Worm (Caenorhabditis elegans) whole organism, L2 larva: ENCODE measurements around the gene pct-1.

Source experiments
- F13H6.1 ChIP-seq: sonication (generic microtip); optimal IDR thresholded peaks from 2 replicates; lab custom pipeline; 2016; ENCODE audit warnings: missing genetic modification characterization, missing compliant biosample characterization
- Y55F3AM.14 ChIP-seq: fragments of 200-800 bp; sonication (Bioruptor generic); optimal IDR thresholded peaks from 2 replicates; lab custom pipeline; 2018; ENCODE audit warnings: mild to moderate bottlenecking, missing genetic modification characterization, missing compliant biosample characterization
- ZK546.5 ChIP-seq: sonication (generic microtip); optimal IDR thresholded peaks from 2 replicates; lab custom pipeline; 2017; ENCODE audit warnings: missing biosample characterization, missing genetic modification characterization
- alr-1 ChIP-seq: fragments of 150-350 bp; optimal IDR thresholded peaks from 2 replicates; lab custom pipeline; 2014; ENCODE audit warnings: missing biosample characterization, missing genetic modification characterization
- aly-2 ChIP-seq: fragments of 150-350 bp; optimal IDR thresholded peaks from 2 replicates; lab custom pipeline; 2014; ENCODE audit warnings: missing biosample characterization, missing genetic modification characterization
- blmp-1 ChIP-seq: sonication (generic microtip); optimal IDR thresholded peaks from 2 replicates; lab custom pipeline; 2017; ENCODE audit warnings: missing genetic modification characterization, mild to moderate bottlenecking, missing compliant biosample characterization, antibody characterized with exemption, moderate library complexity; ENCODE audit not compliant: insufficient read depth
- ceh-16 ChIP-seq: fragments of 150-350 bp; optimal IDR thresholded peaks from 2 replicates; lab custom pipeline; 2014; ENCODE audit warnings: missing biosample characterization, missing genetic modification characterization
- ceh-82 ChIP-seq: fragments of 150-350 bp; optimal IDR thresholded peaks from 2 replicates; lab custom pipeline; 2014; ENCODE audit warnings: missing biosample characterization, missing genetic modification characterization
- crh-2 ChIP-seq: sonication (generic microtip); optimal IDR thresholded peaks from 2 replicates; lab custom pipeline; 2017; ENCODE audit warnings: missing biosample characterization, missing genetic modification characterization
- dmd-4 ChIP-seq: sonication (generic microtip); optimal IDR thresholded peaks from 2 replicates; lab custom pipeline; 2017; ENCODE audit warnings: missing biosample characterization, missing genetic modification characterization
- egl-27 ChIP-seq: sonication (generic microtip); optimal IDR thresholded peaks from 3 replicates; lab custom pipeline; 2017; ENCODE audit warnings: missing biosample characterization, missing genetic modification reagents, missing genetic modification characterization
- elt-1 ChIP-seq: fragments of 150-350 bp; optimal IDR thresholded peaks from 2 replicates; lab custom pipeline; 2014; ENCODE audit warnings: missing biosample characterization, missing genetic modification characterization
- elt-3 ChIP-seq: sonication (generic microtip); optimal IDR thresholded peaks from 2 replicates; lab custom pipeline; 2017; ENCODE audit warnings: missing biosample characterization, missing genetic modification characterization
- fos-1 ChIP-seq: fragments of 150-350 bp; optimal IDR thresholded peaks from 2 replicates; lab custom pipeline; 2014; ENCODE audit warnings: missing biosample characterization, missing genetic modification characterization
- lin-11 ChIP-seq: fragments of 150-350 bp; sonication (generic microtip); optimal IDR thresholded peaks from 2 replicates; lab custom pipeline; 2014; ENCODE audit warnings: missing biosample characterization, missing genetic modification characterization, inconsistent platforms, mixed read lengths
- lin-13 ChIP-seq: fragments of 150-350 bp; optimal IDR thresholded peaks from 2 replicates; lab custom pipeline; 2014; ENCODE audit warnings: missing biosample characterization, missing genetic modification reagents, missing genetic modification characterization
- lin-39 ChIP-seq: fragments of 150-350 bp; optimal IDR thresholded peaks from 2 replicates; lab custom pipeline; 2014; ENCODE audit warnings: missing biosample characterization, missing genetic modification reagents, missing genetic modification characterization
- lsy-2 ChIP-seq, 2 experiments: fragments of 150-350 bp in 1 of 2; sonication (generic microtip) in 1 of 2; optimal IDR thresholded peaks; 2 replicates each; lab custom pipeline; 2014 to 2017; ENCODE audit warnings: missing biosample characterization in 2 of 2, missing genetic modification characterization in 2 of 2
- mab-5 ChIP-seq: fragments of 150-350 bp; optimal IDR thresholded peaks from 2 replicates; lab custom pipeline; 2014; ENCODE audit warnings: missing biosample characterization, missing genetic modification characterization
- mbf-1 ChIP-seq: sonication (generic microtip); optimal IDR thresholded peaks from 2 replicates; lab custom pipeline; 2017; ENCODE audit warnings: missing biosample characterization, missing genetic modification characterization
- mdl-1 ChIP-seq, 2 experiments: fragments of 150-350 bp in 1 of 2; sonication (generic microtip) in 1 of 2; optimal IDR thresholded peaks; 2 replicates each; lab custom pipeline; 2017; ENCODE audit warnings: missing biosample characterization in 2 of 2, missing genetic modification characterization in 2 of 2
- nhr-11 ChIP-seq: fragments of 150-350 bp; optimal IDR thresholded peaks from 2 replicates; lab custom pipeline; 2014; ENCODE audit warnings: missing biosample characterization, missing genetic modification characterization
- nhr-129 ChIP-seq: fragments of 150-350 bp; optimal IDR thresholded peaks from 2 replicates; lab custom pipeline; 2014; ENCODE audit warnings: missing biosample characterization, missing genetic modification characterization
- nhr-21 ChIP-seq: fragments of 150-350 bp; optimal IDR thresholded peaks from 2 replicates; lab custom pipeline; 2014; ENCODE audit warnings: missing biosample characterization, missing genetic modification characterization
- nhr-237 ChIP-seq: fragments of 150-350 bp; optimal IDR thresholded peaks from 2 replicates; lab custom pipeline; 2014; ENCODE audit warnings: missing biosample characterization, missing genetic modification characterization
- nhr-25 ChIP-seq: fragments of 150-350 bp; sonication (generic microtip); optimal IDR thresholded peaks from 3 replicates; lab custom pipeline; 2014; ENCODE audit warnings: missing biosample characterization, missing genetic modification characterization
- nhr-6 ChIP-seq: fragments of 150-350 bp; optimal IDR thresholded peaks from 2 replicates; lab custom pipeline; 2014; ENCODE audit warnings: missing biosample characterization, missing genetic modification characterization
- nhr-77 ChIP-seq: fragments of 150-350 bp; optimal IDR thresholded peaks from 2 replicates; lab custom pipeline; 2014; ENCODE audit warnings: missing biosample characterization, missing genetic modification characterization
- peb-1 ChIP-seq: fragments of 150-350 bp; optimal IDR thresholded peaks from 2 replicates; lab custom pipeline; 2014; ENCODE audit warnings: missing biosample characterization, missing genetic modification characterization
- sem-4 ChIP-seq: fragments of 150-350 bp; optimal IDR thresholded peaks from 2 replicates; lab custom pipeline; 2014; ENCODE audit warnings: missing biosample characterization, missing genetic modification reagents, missing genetic modification characterization
- skn-1 ChIP-seq: sonication (generic microtip); optimal IDR thresholded peaks from 2 replicates; lab custom pipeline; 2017; ENCODE audit warnings: missing biosample characterization, missing genetic modification characterization
- sma-3 ChIP-seq: sonication (generic microtip); optimal IDR thresholded peaks from 2 replicates; lab custom pipeline; 2016; ENCODE audit warnings: missing genetic modification reagents, missing genetic modification characterization, missing compliant biosample characterization
- sma-9 ChIP-seq, 2 experiments: fragments of 150-350 bp in 1 of 2; sonication (generic microtip) in 1 of 2; optimal IDR thresholded peaks; 2 replicates each; lab custom pipeline; 2014 to 2016; ENCODE audit warnings: missing genetic modification characterization in 2 of 2, mild to moderate bottlenecking in 1 of 2, missing biosample characterization in 1 of 2, missing compliant biosample characterization in 1 of 2, missing genetic modification reagents in 1 of 2, moderate library complexity in 1 of 2
- unc-39 ChIP-seq: fragments of 150-350 bp; optimal IDR thresholded peaks from 2 replicates; lab custom pipeline; 2014; ENCODE audit warnings: missing biosample characterization, missing genetic modification characterization
- unc-55 ChIP-seq: fragments of 150-350 bp; sonication (generic microtip); optimal IDR thresholded peaks from 3 replicates; lab custom pipeline; 2014; ENCODE audit warnings: missing biosample characterization, missing genetic modification reagents, missing genetic modification characterization
- zag-1 ChIP-seq: fragments of 150-350 bp; optimal IDR thresholded peaks from 2 replicates; lab custom pipeline; 2014; ENCODE audit warnings: missing biosample characterization, missing genetic modification characterization
- ztf-1 ChIP-seq: fragments of 200-800 bp; sonication (Bioruptor generic); conservative IDR thresholded peaks from 2 replicates; pipeline ENCODE4 v1.3.6; 2022; ENCODE audit warnings: missing genetic modification characterization, missing compliant biosample characterization
- ztf-11 ChIP-seq: sonication (generic microtip); optimal IDR thresholded peaks from 2 replicates; lab custom pipeline; 2017; ENCODE audit warnings: missing biosample characterization, missing genetic modification characterization
- ztf-4 ChIP-seq: fragments of 150-350 bp; optimal IDR thresholded peaks from 2 replicates; lab custom pipeline; 2014; ENCODE audit warnings: missing biosample characterization, missing genetic modification characterization

Gene pct-1

DNA sequence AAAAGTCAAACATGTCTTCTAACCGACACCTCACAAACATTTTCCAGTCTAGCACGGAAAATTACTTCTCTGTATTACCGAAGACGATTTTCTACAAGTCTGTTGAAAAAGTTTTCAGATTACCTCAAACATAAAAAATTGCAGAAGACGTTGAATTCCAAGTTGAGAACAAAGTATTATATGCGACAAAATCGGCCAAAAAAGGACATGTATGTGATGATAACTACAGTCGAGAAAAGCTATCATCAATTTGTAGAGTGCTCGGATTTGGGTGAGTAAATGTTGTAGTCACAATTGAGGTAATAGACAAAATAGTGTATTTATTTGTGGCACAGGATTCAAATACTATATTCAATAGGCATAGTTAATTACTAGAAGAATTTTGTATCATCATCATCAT is 32.6 kb downstream of the pct-1 start:
- no peak for TF ChIP-seq ztf-1 (GFP tag; lab: Robert Waterston, UW)
- no peak for TF ChIP-seq nhr-11 (tag; lab: Kevin White, UChicago)
- no peak for TF ChIP-seq aly-2 (tag; lab: Kevin White, UChicago)

DNA sequence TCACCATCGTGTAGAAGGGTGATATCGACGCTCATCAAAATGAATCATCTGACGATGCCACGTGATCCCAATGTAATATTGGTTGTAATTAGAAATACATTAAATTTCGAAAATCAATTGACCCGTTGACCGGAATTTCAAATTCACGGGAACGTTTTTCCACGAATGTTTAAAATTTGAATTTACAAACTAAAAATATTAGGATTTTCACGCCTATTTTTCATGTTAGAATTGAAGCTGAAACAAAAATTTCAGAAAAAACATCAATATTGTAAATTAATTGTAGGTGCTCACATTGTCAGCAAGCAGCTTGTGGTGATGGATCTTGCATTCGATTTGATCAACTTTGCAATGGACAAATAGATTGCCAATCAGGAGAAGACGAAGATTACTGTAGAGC is 34.0 kb downstream of the pct-1 start, which contains the start of gene C07G1.6:
C07G1.6 (minus strand) TSS at position 101 of the 400 bp plus-strand sequence.
- no peak for TF ChIP-seq nhr-129
- TF ChIP-seq zag-1 (tag; lab: Kevin White, UChicago) = no peak
- no peak for TF ChIP-seq dmd-4 (tag; lab: Kevin White, UChicago)
- TF ChIP-seq nhr-77 (tag; lab: Kevin White, UChicago) = no peak
- TF ChIP-seq unc-39 (tag; lab: Kevin White, UChicago) = no peak
- no peak for TF ChIP-seq nhr-25 (tag; lab: Kevin White, UChicago)
- TF ChIP-seq ZK546.5 (tag; lab: Kevin White, UChicago) = no peak
- no peak for TF ChIP-seq nhr-6

DNA sequence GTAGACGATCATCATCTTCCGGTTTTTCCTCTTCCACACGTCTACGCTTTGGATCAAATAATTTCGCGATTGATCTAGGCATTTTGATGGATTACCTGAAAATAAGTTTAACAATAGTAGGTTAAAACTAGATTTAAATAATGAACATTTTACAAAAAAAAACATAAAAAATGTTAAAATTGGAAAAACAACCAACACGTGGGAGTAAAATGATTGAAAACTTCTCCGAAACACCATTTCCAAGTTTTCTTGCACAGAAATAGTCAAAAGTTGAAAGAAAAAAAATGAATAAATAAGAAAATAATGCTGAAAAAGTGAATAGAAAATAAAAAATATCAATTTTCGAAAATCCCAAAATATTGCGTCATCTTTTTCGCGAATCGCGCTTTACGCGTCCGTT is 35.5 kb downstream of the pct-1 start, which contains the start of gene C07G1.7:
C07G1.7 (minus strand) TSS at position 101 of the 400 bp plus-strand sequence.
- TF ChIP-seq elt-1 (no peak), ztf-4 (tag; lab: Kevin White, UChicago) (no peak), lin-39 (tag; lab: Kevin White, UChicago) (no peak), mab-5 (tag; lab: Kevin White, UChicago) (no peak), nhr-77 (tag; lab: Kevin White, UChicago) (no peak)

DNA sequence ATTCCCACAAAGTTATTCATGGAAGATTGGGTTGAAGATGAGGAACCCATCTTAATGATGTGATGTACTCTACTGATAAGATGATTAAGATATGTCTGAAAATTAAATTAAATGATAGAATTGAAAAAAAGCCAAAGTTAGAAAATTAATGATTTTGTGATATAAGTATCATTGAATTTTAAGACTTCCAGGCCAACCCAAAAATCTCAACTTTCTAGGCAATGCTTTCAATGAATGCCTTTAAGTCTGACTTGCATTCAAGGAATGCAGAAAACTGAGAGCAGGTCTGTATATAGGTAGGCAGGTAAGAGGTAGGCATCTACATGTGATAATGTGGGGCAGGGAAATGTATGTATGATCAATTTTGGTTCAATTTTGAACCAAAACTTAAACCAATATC is 43.7 kb downstream of the pct-1 start, which contains the start of gene ocr-2:
ocr-2 (minus strand) TSS at position 101 of the 400 bp plus-strand sequence.
- TF ChIP-seq ZK546.5 (tag; lab: Kevin White, UChicago) (no peak), dmd-4 (tag; lab: Kevin White, UChicago) (no peak), F13H6.1 (tag; lab: Kevin White, UChicago) (no peak), nhr-11 (tag; lab: Kevin White, UChicago) (no peak), sem-4 (tag; lab: Kevin White, UChicago) (no peak), lin-13 (GFP tag; lab: Kevin White, UChicago) (no peak), elt-3 (tag; lab: Kevin White, UChicago) (no peak), egl-27 (tag; lab: Kevin White, UChicago) (no peak), mdl-1 (tag; optimal IDR thresholded peaks at IDR 0.05; lab: Kevin White, UChicago) (no peak), skn-1 (tag; lab: Kevin White, UChicago) (no peak), ztf-11 (tag; lab: Kevin White, UChicago) (no peak), mab-5 (tag; lab: Kevin White, UChicago) (no peak), unc-55 (GFP tag; lab: Kevin White, UChicago) (no peak), nhr-77 (tag; lab: Kevin White, UChicago) (no peak), nhr-237 (tag; lab: Kevin White, UChicago) (no peak), nhr-6 (no peak)

DNA sequence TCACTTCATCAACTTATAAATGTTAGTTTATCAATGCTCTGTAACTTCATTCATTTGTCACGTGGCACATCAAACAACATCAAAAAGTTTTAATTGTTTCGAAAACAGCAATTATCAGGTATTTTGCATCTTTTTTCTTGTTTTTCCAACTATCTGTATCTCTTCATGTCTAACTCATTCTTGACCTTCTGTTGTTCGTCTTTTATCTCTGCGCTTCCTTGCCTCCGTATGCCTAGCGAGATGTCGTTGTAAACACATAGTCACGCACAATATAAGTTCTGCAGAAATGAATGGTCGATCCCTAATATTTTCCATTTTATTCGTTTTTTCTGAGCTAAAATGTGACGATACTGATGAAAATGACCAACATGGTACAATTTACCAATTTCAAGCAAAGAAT is 45.7 kb downstream of the pct-1 start, which contains the start of gene gpx-6:
gpx-6 (plus strand) TSS at position 257 of the 400 bp plus-strand sequence.
- no peak for TF ChIP-seq alr-1
- TF ChIP-seq dmd-4 (tag; lab: Kevin White, UChicago) = no peak
- TF ChIP-seq lsy-2 (tag; optimal IDR thresholded peaks at IDR 0.05; lab: Kevin White, UChicago) = no peak
- no peak for TF ChIP-seq nhr-129
- TF ChIP-seq crh-2 = no peak
- no peak for TF ChIP-seq mbf-1 (tag; lab: Kevin White, UChicago)
- no peak for TF ChIP-seq nhr-25 (tag; lab: Kevin White, UChicago)
- no peak for TF ChIP-seq lin-11 (tag; lab: Kevin White, UChicago)

DNA sequence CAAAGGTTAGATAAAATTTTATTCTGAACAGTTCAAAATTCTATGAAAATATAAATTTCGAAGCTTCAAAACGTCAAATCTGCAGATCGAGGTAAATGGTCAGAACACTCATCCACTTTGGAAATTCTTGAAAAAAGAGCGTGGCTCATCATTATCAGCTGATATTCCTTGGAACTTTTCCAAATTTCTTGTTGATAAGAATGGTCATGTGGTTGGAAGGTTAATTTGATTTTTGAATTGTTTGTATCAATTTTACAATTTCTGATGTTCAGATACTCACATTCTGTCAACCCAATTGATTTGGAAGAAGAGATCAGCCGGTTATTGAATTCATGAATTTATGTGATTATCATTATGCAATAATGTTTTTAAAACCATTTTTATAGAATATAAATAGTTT is 46.8 kb downstream of the pct-1 start:
- TF ChIP-seq dmd-4 (tag; lab: Kevin White, UChicago) (no peak), Y55F3AM.14 (GFP tag; lab: Kevin White, UChicago) (no peak), ceh-16 (no peak), nhr-21 (tag; lab: Kevin White, UChicago) (no peak), ztf-4 (tag; lab: Kevin White, UChicago) (no peak), blmp-1 (tag; lab: Kevin White, UChicago) (no peak), ZK546.5 (tag; lab: Kevin White, UChicago) (no peak), crh-2 (no peak), fos-1 (tag; lab: Kevin White, UChicago) (no peak), sma-9 (GFP tag; optimal IDR thresholded peaks at IDR 0.05; lab: Kevin White, UChicago) (no peak), sma-9 (tag; optimal IDR thresholded peaks at IDR 0.05; lab: Kevin White, UChicago) (no peak), ztf-1 (GFP tag; lab: Robert Waterston, UW) (no peak), lsy-2 (tag; optimal IDR thresholded peaks at IDR 0.05; lab: Kevin White, UChicago) (no peak), ceh-82 (tag; lab: Kevin White, UChicago) (no peak), sma-3 (no peak), egl-27 (tag; lab: Kevin White, UChicago) (no peak), peb-1 (tag; lab: Kevin White, UChicago) (no peak), skn-1 (tag; lab: Kevin White, UChicago) (no peak)
